Worm (Caenorhabditis elegans) whole organism, late embryonic: Measurements from ENCODE around the gene cest-33.

ENCODE experiments used
- lim-6 ChIP-seq: sonication (generic microtip); optimal IDR thresholded peaks from 2 replicates; lab custom pipeline; 2016; ENCODE audit warnings: missing genetic modification characterization, missing compliant biosample characterization
- tbx-2 ChIP-seq: sonication (generic microtip); optimal IDR thresholded peaks from 2 replicates; lab custom pipeline; 2016; ENCODE audit warnings: missing genetic modification characterization, missing compliant biosample characterization

- TF ChIP-seq lim-6 (no peak), tbx-2 (tag; lab: Kevin White, UChicago) (no peak)
These were observed 665 bp downstream of the cest-33 start for ce11 chrV:6364806-6365205.
